Fruit fly (Drosophila melanogaster) whole organism, wandering third instar larva: ENCODE data around the gene CG10333.

ENCODE experiments used
- Abd-B ChIP-seq: fragments of >200 bp; optimal IDR thresholded peaks from 2 replicates; lab custom pipeline; 2017; ENCODE audit warnings: missing biosample characterization, missing genetic modification characterization
- CG32264 ChIP-seq: fragments of 200-800 bp; sonication (Bioruptor generic); optimal IDR thresholded peaks from 2 replicates; lab custom pipeline; 2016; ENCODE audit warnings: missing biosample characterization, missing genetic modification characterization
- CG9705 ChIP-seq: fragments of 200-800 bp; sonication (Bioruptor generic); optimal IDR thresholded peaks from 2 replicates; lab custom pipeline; 2018; ENCODE audit warnings: missing biosample characterization, mild to moderate bottlenecking, missing genetic modification characterization
- CrebA ChIP-seq: fragments of 200-800 bp; sonication (Bioruptor generic); optimal IDR thresholded peaks from 2 replicates; lab custom pipeline; 2016; ENCODE audit warnings: missing biosample characterization, mild to moderate bottlenecking, missing genetic modification characterization, borderline replicate concordance
- Dfd ChIP-seq: fragments of >200 bp; optimal IDR thresholded peaks from 2 replicates; lab custom pipeline; 2017; ENCODE audit warnings: missing biosample characterization, missing genetic modification characterization
- Dif ChIP-seq: fragments of 200-275, 200-300 bp; sonication (Bioruptor generic); optimal IDR thresholded peaks from 2 replicates; lab custom pipeline; 2018; ENCODE audit warnings: missing biosample characterization, missing genetic modification characterization; ENCODE audit not compliant: partially characterized antibody
- GATAd ChIP-seq: sonication (Bioruptor generic); optimal IDR thresholded peaks from 2 replicates; lab custom pipeline; 2016; ENCODE audit warnings: missing biosample characterization, missing genetic modification characterization
- HLH106 ChIP-seq: fragments of 200-800 bp; optimal IDR thresholded peaks from 3 replicates; lab custom pipeline; 2019; ENCODE audit warnings: missing biosample characterization, mild to moderate bottlenecking, missing genetic modification characterization, moderate library complexity
- Hnf4 ChIP-seq: fragments of 200-800 bp; sonication (Bioruptor generic); optimal IDR thresholded peaks from 2 replicates; lab custom pipeline; 2016; ENCODE audit warnings: missing biosample characterization, mild to moderate bottlenecking, missing genetic modification characterization
- Hr78 ChIP-seq: fragments of >200 bp; optimal IDR thresholded peaks from 2 replicates; lab custom pipeline; 2017; ENCODE audit warnings: missing biosample characterization, missing genetic modification characterization
- Hr83 ChIP-seq: fragments of 200-300 bp; sonication (Bioruptor generic); optimal IDR thresholded peaks from 2 replicates; lab custom pipeline; 2016; ENCODE audit warnings: missing biosample characterization, mild to moderate bottlenecking, missing genetic modification characterization, moderate library complexity; ENCODE audit not compliant: poor library complexity, severe bottlenecking
- Jra ChIP-seq: sonication (Bioruptor generic); optimal IDR thresholded peaks from 2 replicates; lab custom pipeline; 2016; ENCODE audit warnings: missing biosample characterization, missing genetic modification characterization
- Mio ChIP-seq: sonication (Bioruptor generic); optimal IDR thresholded peaks from 2 replicates; lab custom pipeline; 2016; ENCODE audit warnings: missing biosample characterization, missing genetic modification characterization
- Myc ChIP-seq: fragments of >200 bp; optimal IDR thresholded peaks from 2 replicates; lab custom pipeline; 2017
- N ChIP-seq: fragments of >200 bp; optimal IDR thresholded peaks from 2 replicates; lab custom pipeline; 2018; ENCODE audit warnings: missing biosample characterization, missing external identifiers, missing genetic modification characterization
- OdsH ChIP-seq: fragments of 200-800 bp; sonication (Bioruptor generic); optimal IDR thresholded peaks from 2 replicates; lab custom pipeline; 2016; ENCODE audit warnings: missing biosample characterization, mild to moderate bottlenecking, missing genetic modification characterization
- Rel ChIP-seq, 2 experiments: fragments of 200-800 bp; sonication (Bioruptor generic) in 1 of 2; optimal IDR thresholded peaks; 2 replicates in 1 of 2; 3 replicates in 1 of 2; lab custom pipeline; 2016 to 2019; ENCODE audit warnings: mild to moderate bottlenecking in 2 of 2, missing biosample characterization in 2 of 2, missing genetic modification characterization in 2 of 2, moderate library complexity in 1 of 2
- Sp1 ChIP-seq: fragments of 200-800 bp; sonication (Bioruptor generic); optimal IDR thresholded peaks from 3 replicates; lab custom pipeline; 2019; ENCODE audit warnings: missing biosample characterization, mild to moderate bottlenecking, missing genetic modification characterization, moderate library complexity
- Vsx2 ChIP-seq: fragments of 200-300, 225-300 bp; sonication (Bioruptor generic); optimal IDR thresholded peaks from 2 replicates; lab custom pipeline; 2018; ENCODE audit warnings: missing biosample characterization, missing genetic modification characterization; ENCODE audit not compliant: partially characterized antibody
- br ChIP-seq: fragments of 200-800 bp; sonication (Bioruptor generic); optimal IDR thresholded peaks from 2 replicates; lab custom pipeline; 2016; ENCODE audit warnings: missing biosample characterization, missing genetic modification characterization
- brk ChIP-seq: fragments of 200-800 bp; sonication (Bioruptor generic); optimal IDR thresholded peaks from 2 replicates; lab custom pipeline; 2016; ENCODE audit warnings: missing biosample characterization, mild to moderate bottlenecking, missing genetic modification characterization
- dl ChIP-seq, 2 experiments: fragments of 175-275, 200-275 bp in 1 of 2; fragments of 200-275 bp in 1 of 2; sonication (Bioruptor generic); optimal IDR thresholded peaks; lab custom pipeline; 2018; ENCODE audit warnings: mild to moderate bottlenecking in 2 of 2, missing biosample characterization in 2 of 2, missing genetic modification characterization in 2 of 2, moderate library complexity in 2 of 2; ENCODE audit not compliant: partially characterized antibody in 2 of 2, insufficient read depth in 1 of 2
- dmrt93B ChIP-seq: fragments of 200-800 bp; sonication (Bioruptor generic); optimal IDR thresholded peaks from 2 replicates; lab custom pipeline; 2018; ENCODE audit warnings: missing biosample characterization, mild to moderate bottlenecking, missing genetic modification characterization
- dsf ChIP-seq: sonication (Bioruptor generic); optimal IDR thresholded peaks from 2 replicates; lab custom pipeline; 2016; ENCODE audit warnings: missing biosample characterization, missing genetic modification characterization, borderline replicate concordance
- ey ChIP-seq: fragments of 200-800 bp; sonication (Bioruptor generic); optimal IDR thresholded peaks from 2 replicates; lab custom pipeline; 2016; ENCODE audit warnings: missing biosample characterization, missing genetic modification characterization
- foxo ChIP-seq, 2 experiments: fragments of 200-800 bp; sonication (Bioruptor generic); optimal IDR thresholded peaks; 2 replicates in 1 of 2; 3 replicates in 1 of 2; lab custom pipeline; 2016 to 2017; ENCODE audit warnings: missing biosample characterization in 2 of 2, missing genetic modification characterization in 2 of 2
- fru ChIP-seq: fragments of 200-800 bp; sonication (Bioruptor generic); optimal IDR thresholded peaks from 3 replicates; lab custom pipeline; 2016; ENCODE audit warnings: missing biosample characterization, mild to moderate bottlenecking, missing genetic modification characterization
- h ChIP-seq: fragments of 200-800 bp; sonication (Bioruptor generic); optimal IDR thresholded peaks from 3 replicates; lab custom pipeline; 2016; ENCODE audit warnings: missing biosample characterization, mild to moderate bottlenecking, missing genetic modification characterization
- jim ChIP-seq: fragments of 175-275, 200-325 bp; sonication (Bioruptor generic); optimal IDR thresholded peaks from 2 replicates; lab custom pipeline; 2016; ENCODE audit warnings: missing biosample characterization, mild to moderate bottlenecking, missing genetic modification characterization
- lola ChIP-seq: fragments of >200 bp; optimal IDR thresholded peaks from 2 replicates; lab custom pipeline; 2017; ENCODE audit warnings: missing biosample characterization, missing genetic modification characterization
- pan ChIP-seq: fragments of >200 bp; optimal IDR thresholded peaks from 2 replicates; lab custom pipeline; 2017
- psq ChIP-seq: fragments of 200-800 bp; sonication (Bioruptor generic); optimal IDR thresholded peaks from 3 replicates; lab custom pipeline; 2017; ENCODE audit warnings: missing biosample characterization, mild to moderate bottlenecking, missing genetic modification characterization, moderate library complexity
- rgr ChIP-seq: fragments of 200-800 bp; sonication (Bioruptor generic); optimal IDR thresholded peaks from 3 replicates; lab custom pipeline; 2016; ENCODE audit warnings: missing biosample characterization, mild to moderate bottlenecking, missing genetic modification characterization
- sage ChIP-seq: fragments of 200-800 bp; sonication (Bioruptor generic); optimal IDR thresholded peaks from 2 replicates; lab custom pipeline; 2016; ENCODE audit warnings: missing biosample characterization, mild to moderate bottlenecking, missing genetic modification characterization
- sv ChIP-seq: fragments of 200-800 bp; sonication (Bioruptor generic); optimal IDR thresholded peaks from 3 replicates; lab custom pipeline; 2016; ENCODE audit warnings: missing biosample characterization, missing genetic modification characterization
- tai ChIP-seq: sonication (Bioruptor generic); optimal IDR thresholded peaks from 2 replicates; lab custom pipeline; 2016; ENCODE audit warnings: missing biosample characterization, missing genetic modification characterization
- usp ChIP-seq: fragments of >200 bp; optimal IDR thresholded peaks from 2 replicates; lab custom pipeline; 2017; ENCODE audit warnings: missing biosample characterization, missing genetic modification characterization
- woc ChIP-seq: sonication (Bioruptor generic); optimal IDR thresholded peaks from 2 replicates; lab custom pipeline; 2016; ENCODE audit warnings: missing biosample characterization, mild to moderate bottlenecking, missing genetic modification characterization

CG10333 gene

dm6 chr2L:18623435-18623834, 16.8 kb downstream of the CG10333 start:
- TF ChIP-seq CG9705, result no peak
- no peak for TF ChIP-seq Hnf4 (GFP tag; lab: Kevin White, UChicago)
- no peak for TF ChIP-seq Dfd (GFP tag; lab: Kevin White, UChicago)
- TF ChIP-seq ey (GFP tag; lab: Kevin White, UChicago), result no peak
- no peak for TF ChIP-seq Hr83
- no peak for TF ChIP-seq tai (GFP tag; lab: Kevin White, UChicago)
- TF ChIP-seq sv (GFP tag; lab: Kevin White, UChicago), result no peak
- no peak for TF ChIP-seq Sp1 (GFP tag; lab: Kevin White, UChicago)
- no peak for TF ChIP-seq rgr (GFP tag; lab: Kevin White, UChicago)
- no peak for TF ChIP-seq woc (GFP tag; lab: Kevin White, UChicago)
- TF ChIP-seq dsf (GFP tag; lab: Kevin White, UChicago), result no peak
- TF ChIP-seq jim, result no peak
- no peak for TF ChIP-seq Dif (GFP tag; lab: Kevin White, UChicago)
- TF ChIP-seq Myc (lab: Kevin White, UChicago), result no peak
- TF ChIP-seq Jra, result no peak
- no peak for TF ChIP-seq CG32264 (GFP tag; lab: Kevin White, UChicago)
- TF ChIP-seq OdsH, result no peak
- TF ChIP-seq usp, result no peak
- no peak for TF ChIP-seq brk (GFP tag; lab: Kevin White, UChicago)

dm6 chr2L:18624362-18624761, 17.7 kb downstream of the CG10333 start:
- TF ChIP-seq Sp1 (GFP tag; lab: Kevin White, UChicago) (no peak), N (GFP tag; lab: Kevin White, UChicago) (no peak), Rel (GFP tag; optimal IDR thresholded peaks at IDR 0.05; lab: Kevin White, UChicago) (no peak), Rel (tag; optimal IDR thresholded peaks at IDR 0.05; lab: Kevin White, UChicago) (no peak), sv (GFP tag; lab: Kevin White, UChicago) (no peak), jim (no peak), dmrt93B (GFP tag; lab: Kevin White, UChicago) (no peak)

DNA sequence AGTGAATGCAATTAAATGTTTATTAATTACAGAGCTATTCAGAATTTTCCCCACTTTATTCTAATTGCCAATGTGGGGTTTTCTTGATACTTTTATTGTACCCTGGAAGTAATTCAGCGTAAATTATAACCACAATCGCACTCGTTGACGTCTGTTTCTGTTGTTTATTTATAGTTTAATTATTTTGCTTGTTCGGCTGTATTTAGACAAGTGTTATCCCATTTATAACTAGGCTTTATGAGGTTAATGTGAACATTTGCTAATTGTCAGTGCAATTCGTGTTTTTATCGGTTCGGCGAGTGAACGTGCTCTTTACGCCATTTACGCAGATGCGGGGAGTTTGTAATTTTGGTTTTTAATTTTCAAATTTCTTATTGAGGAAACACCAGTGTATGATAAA, 18.4 kb downstream of the CG10333 start:
- TF ChIP-seq sv (GFP tag; lab: Kevin White, UChicago) (no peak), pan (no peak), OdsH (no peak), Mio (GFP tag; lab: Kevin White, UChicago) (no peak), CG9705 (no peak), Vsx2 (GFP tag; lab: Kevin White, UChicago) (no peak), dsf (GFP tag; lab: Kevin White, UChicago) (no peak), foxo (GFP tag; optimal IDR thresholded peaks at IDR 0.05; lab: Kevin White, UChicago) (no peak), Rel (GFP tag; optimal IDR thresholded peaks at IDR 0.05; lab: Kevin White, UChicago) (no peak), Rel (tag; optimal IDR thresholded peaks at IDR 0.05; lab: Kevin White, UChicago) (no peak), rgr (GFP tag; lab: Kevin White, UChicago) (peak; percentile 39), lola (GFP tag; lab: Kevin White, UChicago) (no peak), dl (GFP tag; optimal IDR thresholded peaks at IDR 0.05; lab: Kevin White, UChicago; ENCODE audit: insufficient read depth in 1 of 2, partially characterized antibody in 2 of 2) (no peak), dmrt93B (GFP tag; lab: Kevin White, UChicago) (no peak), CrebA (no peak), GATAd (GFP tag; lab: Kevin White, UChicago) (no peak), Jra (no peak), CG32264 (GFP tag; lab: Kevin White, UChicago) (no peak), woc (GFP tag; lab: Kevin White, UChicago) (no peak), Hnf4 (GFP tag; lab: Kevin White, UChicago) (peak; percentile 10), ey (GFP tag; lab: Kevin White, UChicago) (no peak), tai (GFP tag; lab: Kevin White, UChicago) (peak; percentile 34), br (GFP tag; lab: Kevin White, UChicago) (no peak), fru (GFP tag; lab: Kevin White, UChicago) (peak; percentile 15), Abd-B (GFP tag; lab: Kevin White, UChicago) (no peak), Dfd (GFP tag; lab: Kevin White, UChicago) (no peak), Hr78 (GFP tag; lab: Kevin White, UChicago) (no peak), N (GFP tag; lab: Kevin White, UChicago) (no peak), psq (no peak), usp (no peak), Hr83 (peak; percentile 78), Dif (GFP tag; lab: Kevin White, UChicago) (no peak), Myc (lab: Kevin White, UChicago) (no peak), HLH106 (tag; lab: Kevin White, UChicago) (no peak), h (peak; percentile 38), jim (no peak), brk (GFP tag; lab: Kevin White, UChicago) (no peak), Sp1 (GFP tag; lab: Kevin White, UChicago) (no peak), sage (GFP tag; lab: Kevin White, UChicago) (no peak)
